Fruit fly (Drosophila melanogaster): ENCODE data around the gene Ibf2.

Gene Ibf2

dm6 chr3R:9222355-9222754 is 35.9 kb downstream of the Ibf2 start (continued):
- TF ChIP-seq CG6276 (GFP tag; optimal IDR thresholded peaks at IDR 0.05) (peak; percentile 70), Gug (GFP tag; IDR thresholded peaks at IDR 0.05) (no peak), Hr38 (GFP tag; optimal IDR thresholded peaks at IDR 0.05) (no peak), CG9139 (GFP tag; optimal IDR thresholded peaks at IDR 0.05) (no peak)

- TF ChIP-seq Eip93F (GFP tag; optimal IDR thresholded peaks at IDR 0.05): peak; percentile 32
- no peak for TF ChIP-seq fd85E (GFP tag; optimal IDR thresholded peaks at IDR 0.05)
- peak; percentile 86 for TF ChIP-seq CG15336 (GFP tag; IDR thresholded peaks at IDR 0.05)
- peak; percentile 60 for TF ChIP-seq CG6808 (GFP tag; optimal IDR thresholded peaks at IDR 0.05)
- TF ChIP-seq fkh (GFP tag; optimal IDR thresholded peaks at IDR 0.05): peak; percentile 64
- TF ChIP-seq eg (GFP tag; IDR thresholded peaks at IDR 0.05): peak; percentile 89
- TF ChIP-seq esn (GFP tag; optimal IDR thresholded peaks at IDR 0.05): peak; percentile 79
- TF ChIP-seq vri (GFP tag; optimal IDR thresholded peaks at IDR 0.05): no peak
- peak; percentile 78 for TF ChIP-seq lz (GFP tag; optimal IDR thresholded peaks at IDR 0.05)
- peak; percentile 73 for TF ChIP-seq CG34406 (GFP tag; optimal IDR thresholded peaks at IDR 0.05)
- TF ChIP-seq CG6854 (GFP tag; optimal IDR thresholded peaks at IDR 0.05): peak; percentile 29
- no peak; the same call in 1 of the 2 replicates for TF ChIP-seq CG11294 (GFP tag; IDR thresholded peaks at IDR 0.05)
- peak; percentile 44 for TF ChIP-seq CG8319 (GFP tag; optimal IDR thresholded peaks at IDR 0.05)
- TF ChIP-seq CG6276 (GFP tag; optimal IDR thresholded peaks at IDR 0.05): peak; percentile 81
- no peak for TF ChIP-seq Blimp-1 (GFP tag; optimal IDR thresholded peaks at IDR 0.05)
- TF ChIP-seq CG10631 (GFP tag; optimal IDR thresholded peaks at IDR 0.05): peak; percentile 64
- TF ChIP-seq Gug (GFP tag; IDR thresholded peaks at IDR 0.05): 0 out of 2 replicates have a peak, but pooled peaks have one; percentile 26
- peak in 1 of 2 experiments; percentile 84 for TF ChIP-seq salr (GFP tag; optimal IDR thresholded peaks at IDR 0.05)
- peak; percentile 70 for TF ChIP-seq pdm3 (GFP tag; optimal IDR thresholded peaks at IDR 0.05)
- TF ChIP-seq CG6163 (GFP tag; IDR thresholded peaks at IDR 0.05): peak; percentile 84
- TF ChIP-seq achi (GFP tag; optimal IDR thresholded peaks at IDR 0.05): peak; percentile 52
- peak; percentile 74 for TF ChIP-seq Met (GFP tag; optimal IDR thresholded peaks at IDR 0.05)
- TF ChIP-seq Sox102F (GFP tag; optimal IDR thresholded peaks at IDR 0.05): peak; percentile 67
- peak; percentile 82 for TF ChIP-seq CG31627 (GFP tag; optimal IDR thresholded peaks at IDR 0.05)
- peak; percentile 88 for TF ChIP-seq svp (GFP tag)
- peak; percentile 78 to 85 for TF ChIP-seq ss (GFP tag; optimal IDR thresholded peaks at IDR 0.05)
- peak; percentile 64 for TF ChIP-seq acj6 (GFP tag; optimal IDR thresholded peaks at IDR 0.05)
- peak; percentile 93 for TF ChIP-seq Eip78C (GFP tag)
- peak; percentile 82 for TF ChIP-seq Hr39 (GFP tag; optimal IDR thresholded peaks at IDR 0.05)
- peak; percentile 51 for TF ChIP-seq spab (GFP tag; optimal IDR thresholded peaks at IDR 0.05)
- peak; percentile 76 for TF ChIP-seq CG16779 (tag; optimal IDR thresholded peaks at IDR 0.05)
- peak; percentile 14 for TF ChIP-seq CG11762 (GFP tag; optimal IDR thresholded peaks at IDR 0.05; ENCODE audit: insufficient read depth)
- no peak for TF ChIP-seq CG4318 (GFP tag; optimal IDR thresholded peaks at IDR 0.05)
- TF ChIP-seq OdsH (GFP tag; optimal IDR thresholded peaks at IDR 0.05): peak; percentile 56
- TF ChIP-seq CG6792 (GFP tag; optimal IDR thresholded peaks at IDR 0.05): peak; percentile 71
- peak; percentile 75 for TF ChIP-seq CG9139 (GFP tag; optimal IDR thresholded peaks at IDR 0.05)
- peak; percentile 56 for TF ChIP-seq Sox15 (GFP tag; optimal IDR thresholded peaks at IDR 0.05)
- peak; percentile 89 for TF ChIP-seq CG8119 (GFP tag; IDR thresholded peaks at IDR 0.05)
- peak; percentile 70 for TF ChIP-seq cyc (GFP tag; optimal IDR thresholded peaks at IDR 0.05)
- TF ChIP-seq dac (GFP tag; optimal IDR thresholded peaks at IDR 0.05): peak; percentile 34
- peak; percentile 76 for TF ChIP-seq Smox (GFP tag; optimal IDR thresholded peaks at IDR 0.05)
- peak; percentile 44 for TF ChIP-seq CG3032 (tag; optimal IDR thresholded peaks at IDR 0.05)
- TF ChIP-seq CG10669 (GFP tag; optimal IDR thresholded peaks at IDR 0.05): peak; percentile 60
- peak; percentile 19 for TF ChIP-seq CG7368 (GFP tag; optimal IDR thresholded peaks at IDR 0.05)
- TF ChIP-seq net (GFP tag; optimal IDR thresholded peaks at IDR 0.05): peak; percentile 63
- TF ChIP-seq CG11902 (GFP tag; optimal IDR thresholded peaks at IDR 0.05): peak; percentile 52
- TF ChIP-seq Hr4 (GFP tag; optimal IDR thresholded peaks at IDR 0.05): peak; percentile 3
Observed at dm6 chr3R:9220064-9220864, 38.0 kb downstream of the Ibf2 start.
